Worm (Caenorhabditis elegans): Measurements from ENCODE around the gene pll-1.

pll-1 gene

ce11 chrIII:354545-355460 lies 10.9 kb upstream of the pll-1 start, which contains the start of gene gei-4 (continued):
- peak; percentile 97 for TF ChIP-seq snu-23 (GFP tag; optimal IDR thresholded peaks at IDR 0.05)
- no peak for TF ChIP-seq F16B12.6 (tag; optimal IDR thresholded peaks at IDR 0.05)
- TF ChIP-seq nhr-77 (tag; optimal IDR thresholded peaks at IDR 0.05) = peak; percentile 58
- TF ChIP-seq hpl-2 (GFP tag; optimal IDR thresholded peaks at IDR 0.05) = no peak
- peak; percentile 18 for TF ChIP-seq Y116A8C.19 (tag; optimal IDR thresholded peaks at IDR 0.05; ENCODE audit: borderline replicate concordance)
- peak; percentile 9 for TF ChIP-seq C16A3.4 (tag; optimal IDR thresholded peaks at IDR 0.05)
- TF ChIP-seq vab-15 (tag; optimal IDR thresholded peaks at IDR 0.05) = no peak
- TF ChIP-seq elt-3 (tag; optimal IDR thresholded peaks at IDR 0.05) = peak in 1 of 6 experiments; percentile 66
- no peak for TF ChIP-seq hlh-17 (GFP tag; optimal IDR thresholded peaks at IDR 0.05; ENCODE audit: borderline replicate concordance)
- TF ChIP-seq lin-15B (tag; optimal IDR thresholded peaks at IDR 0.05) = no peak
- peak; percentile 71 for TF ChIP-seq rnt-1 (tag; optimal IDR thresholded peaks at IDR 0.05)
- TF ChIP-seq ets-5 (GFP tag; IDR thresholded peaks at IDR 0.05) = no peak
- TF ChIP-seq ceh-90 (tag; optimal IDR thresholded peaks at IDR 0.05) = no peak
- TF ChIP-seq tbx-2 (tag; optimal IDR thresholded peaks at IDR 0.05) = peak; percentile 95
- TF ChIP-seq aha-1 (tag; optimal IDR thresholded peaks at IDR 0.05) = peak; percentile 26
- TF ChIP-seq elt-2 (tag; optimal IDR thresholded peaks at IDR 0.05) = peak; percentile 43
- peak; percentile 21 for TF ChIP-seq nhr-76 (tag; optimal IDR thresholded peaks at IDR 0.05)
- TF ChIP-seq unc-62 (GFP tag; optimal IDR thresholded peaks at IDR 0.05) = no peak
- peak; percentile 57; the same call in 1 of the 2 replicates for TF ChIP-seq ceh-88 (GFP tag; IDR thresholded peaks at IDR 0.05)
- TF ChIP-seq ztf-11 (tag; optimal IDR thresholded peaks at IDR 0.05) = peak in 1 of 2 experiments; percentile 84
- no peak for TF ChIP-seq ceh-63 (GFP tag; optimal IDR thresholded peaks at IDR 0.05)
- TF ChIP-seq unc-86 (tag; optimal IDR thresholded peaks at IDR 0.05) = peak; percentile 94
- TF ChIP-seq snpc-4 (tag; optimal IDR thresholded peaks at IDR 0.05) = peak; percentile 67
- TF ChIP-seq lin-39 (tag; optimal IDR thresholded peaks at IDR 0.05) = no peak
- peak; percentile 77 for TF ChIP-seq sox-4 (tag; optimal IDR thresholded peaks at IDR 0.05)
- TF ChIP-seq grh-1 (GFP tag; IDR thresholded peaks at IDR 0.05) = peak; percentile 57
- TF ChIP-seq pqm-1 (tag; optimal IDR thresholded peaks at IDR 0.05) = no peak
- peak; percentile 38 for TF ChIP-seq fkh-4 (tag; optimal IDR thresholded peaks at IDR 0.05; ENCODE audit: borderline replicate concordance)
- peak; percentile 51 for TF ChIP-seq hlh-4 (tag; optimal IDR thresholded peaks at IDR 0.05)
- peak; percentile 69 for TF ChIP-seq isw-1 (GFP tag; IDR thresholded peaks at IDR 0.05)
- no peak for TF ChIP-seq pag-3 (tag; optimal IDR thresholded peaks at IDR 0.05; ENCODE audit: borderline replicate concordance, insufficient read depth)
- peak; percentile 95 for TF ChIP-seq nhr-85 (tag)
- no peak for TF ChIP-seq tlp-1 (tag; optimal IDR thresholded peaks at IDR 0.05)
- peak; percentile 68 for TF ChIP-seq ztf-4 (tag; optimal IDR thresholded peaks at IDR 0.05)
- TF ChIP-seq nhr-237 (tag; optimal IDR thresholded peaks at IDR 0.05) = peak; percentile 78
- TF ChIP-seq nhr-71 (tag; optimal IDR thresholded peaks at IDR 0.05) = peak; percentile 97
- TF ChIP-seq zip-4 (GFP tag; optimal IDR thresholded peaks at IDR 0.05) = peak; percentile 98
- TF ChIP-seq nhr-12 (tag; optimal IDR thresholded peaks at IDR 0.05) = peak; percentile 20
- TF ChIP-seq ceh-82 (tag; optimal IDR thresholded peaks at IDR 0.05) = peak; percentile 33 to 83 (median 78)
- TF ChIP-seq blmp-1 (tag; optimal IDR thresholded peaks at IDR 0.05) = peak; percentile 65
- no peak for TF ChIP-seq nhr-84 (tag; optimal IDR thresholded peaks at IDR 0.05)
- peak; percentile 96 for TF ChIP-seq lin-14 (GFP tag; optimal IDR thresholded peaks at IDR 0.05)

Data from whole organism, L1 larva.